Worm (Caenorhabditis elegans): ENCODE measurements around the gene T24H10.4.

DNA sequence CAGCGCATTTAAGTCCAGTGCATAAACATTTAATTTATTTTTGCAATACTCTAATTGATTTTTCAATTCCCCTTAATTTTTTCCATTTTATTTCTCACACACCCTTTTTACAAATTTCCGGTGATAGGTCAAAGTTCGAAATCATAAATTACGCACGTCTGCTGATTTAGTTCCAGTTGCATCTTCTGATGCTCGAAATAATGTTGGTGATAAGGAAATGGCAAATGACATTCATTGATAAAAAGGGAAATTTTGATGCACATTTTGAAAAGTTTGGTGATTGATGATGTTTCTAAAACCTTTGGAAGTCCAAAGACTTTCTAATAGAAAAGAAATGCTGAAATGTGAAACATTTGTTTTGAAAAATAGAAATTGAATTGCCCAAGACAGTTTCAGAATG, 47.8 kb downstream of the T24H10.4 start:
- no peak for TF ChIP-seq ref-1 (GFP tag; conservative IDR thresholded peaks at IDR 0.05)
- TF ChIP-seq flt-1 (GFP tag; IDR thresholded peaks at IDR 0.05): no peak
- TF ChIP-seq med-1 (GFP tag; optimal IDR thresholded peaks at IDR 0.05; ENCODE audit: insufficient read depth): no peak
- no peak for TF ChIP-seq ztf-29 (GFP tag; IDR thresholded peaks at IDR 0.05)
- no peak for TF ChIP-seq T22C8.4 (GFP tag; IDR thresholded peaks at IDR 0.05)
- TF ChIP-seq tab-1 (GFP tag; IDR thresholded peaks at IDR 0.05): no peak

Measured in whole organism, midembryonic.